Fruit fly (Drosophila melanogaster): ENCODE measurements around the gene slp1.

The slp1 gene

dm6 chr2L:3844898-3845713 lies 19.6 kb downstream of the slp1 start:
- no peak for TF ChIP-seq Sin3A (optimal IDR thresholded peaks at IDR 0.05)
- TF ChIP-seq psq (optimal IDR thresholded peaks at IDR 0.05): no peak
- no peak for TF ChIP-seq ttk (optimal IDR thresholded peaks at IDR 0.05)
- TF ChIP-seq Myc (optimal IDR thresholded peaks at IDR 0.05): no peak
- no peak for TF ChIP-seq insv (optimal IDR thresholded peaks at IDR 0.05)
- TF ChIP-seq h (optimal IDR thresholded peaks at IDR 0.05): no peak

DNA sequence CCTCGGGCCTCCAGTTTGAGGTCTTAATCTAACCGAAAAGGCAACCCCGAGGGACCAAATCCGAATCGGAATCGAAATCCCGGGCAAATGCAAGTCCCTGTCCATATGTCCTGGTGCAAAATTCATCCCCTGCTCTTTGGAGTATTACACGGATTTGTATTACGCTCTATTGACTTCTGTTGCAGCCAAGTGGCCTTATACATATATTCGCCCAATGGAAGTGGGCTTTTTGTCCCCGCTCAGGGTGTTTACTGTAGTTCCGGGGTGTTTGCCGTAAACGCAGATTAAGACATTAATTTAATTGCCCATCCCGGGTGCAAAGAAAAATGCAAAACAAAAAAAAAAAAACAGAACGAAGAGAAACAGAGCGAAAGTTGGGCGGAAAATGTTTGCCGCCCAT lies 21.0 kb downstream of the slp1 start:
- TF ChIP-seq Myc (optimal IDR thresholded peaks at IDR 0.05) (no peak), insv (optimal IDR thresholded peaks at IDR 0.05) (no peak), psq (optimal IDR thresholded peaks at IDR 0.05) (no peak), Sin3A (optimal IDR thresholded peaks at IDR 0.05) (no peak), ttk (optimal IDR thresholded peaks at IDR 0.05) (no peak), h (optimal IDR thresholded peaks at IDR 0.05) (no peak)

- TF ChIP-seq h (optimal IDR thresholded peaks at IDR 0.05) (no peak), Sin3A (optimal IDR thresholded peaks at IDR 0.05) (no peak), ttk (optimal IDR thresholded peaks at IDR 0.05) (no peak), psq (optimal IDR thresholded peaks at IDR 0.05) (no peak), Myc (optimal IDR thresholded peaks at IDR 0.05) (no peak), insv (optimal IDR thresholded peaks at IDR 0.05) (no peak)
Observed at dm6 chr2L:3847908-3848307, 22.4 kb downstream of the slp1 start.

DNA sequence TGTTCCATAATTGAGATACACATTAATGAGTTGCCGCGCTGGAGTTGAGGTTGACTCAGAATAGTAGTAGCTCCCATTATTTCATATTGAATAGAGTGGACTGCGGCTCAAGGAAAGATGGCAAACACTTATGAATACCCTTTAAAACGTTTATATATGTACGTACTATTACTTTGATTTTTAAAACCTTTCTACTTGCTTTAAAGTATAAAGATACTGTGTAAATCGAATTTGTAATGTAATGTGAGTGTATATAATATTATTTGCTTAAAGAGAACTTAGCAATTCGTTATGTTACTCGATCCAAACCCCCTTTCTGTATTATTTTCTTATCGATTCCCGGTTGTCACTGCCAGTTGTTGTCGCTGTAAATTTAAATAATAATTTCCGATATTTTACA lies 25.8 kb downstream of the slp1 start:
- TF ChIP-seq Myc (optimal IDR thresholded peaks at IDR 0.05): no peak
- TF ChIP-seq insv (optimal IDR thresholded peaks at IDR 0.05): no peak
- no peak for TF ChIP-seq h (optimal IDR thresholded peaks at IDR 0.05)
- TF ChIP-seq Sin3A (optimal IDR thresholded peaks at IDR 0.05): no peak
- TF ChIP-seq psq (optimal IDR thresholded peaks at IDR 0.05): no peak
- TF ChIP-seq ttk (optimal IDR thresholded peaks at IDR 0.05): no peak

dm6 chr2L:3852120-3852519 lies 26.6 kb downstream of the slp1 start:
- TF ChIP-seq Sin3A (optimal IDR thresholded peaks at IDR 0.05): no peak
- no peak for TF ChIP-seq h (optimal IDR thresholded peaks at IDR 0.05)
- TF ChIP-seq Myc (optimal IDR thresholded peaks at IDR 0.05): no peak

- TF ChIP-seq psq (optimal IDR thresholded peaks at IDR 0.05) (no peak), h (optimal IDR thresholded peaks at IDR 0.05) (no peak), Sin3A (optimal IDR thresholded peaks at IDR 0.05) (no peak), ttk (optimal IDR thresholded peaks at IDR 0.05) (no peak), Myc (optimal IDR thresholded peaks at IDR 0.05) (no peak), insv (optimal IDR thresholded peaks at IDR 0.05) (no peak)
Observed at dm6 chr2L:3853507-3854030, 28.1 kb downstream of the slp1 start.

- TF ChIP-seq Sin3A (optimal IDR thresholded peaks at IDR 0.05): no peak
- TF ChIP-seq h (optimal IDR thresholded peaks at IDR 0.05): no peak
- no peak for TF ChIP-seq insv (optimal IDR thresholded peaks at IDR 0.05)
- TF ChIP-seq Myc (optimal IDR thresholded peaks at IDR 0.05): no peak
- TF ChIP-seq ttk (optimal IDR thresholded peaks at IDR 0.05): no peak
- no peak for TF ChIP-seq psq (optimal IDR thresholded peaks at IDR 0.05)
Observed at dm6 chr2L:3855528-3856189, 30.2 kb downstream of the slp1 start.

DNA sequence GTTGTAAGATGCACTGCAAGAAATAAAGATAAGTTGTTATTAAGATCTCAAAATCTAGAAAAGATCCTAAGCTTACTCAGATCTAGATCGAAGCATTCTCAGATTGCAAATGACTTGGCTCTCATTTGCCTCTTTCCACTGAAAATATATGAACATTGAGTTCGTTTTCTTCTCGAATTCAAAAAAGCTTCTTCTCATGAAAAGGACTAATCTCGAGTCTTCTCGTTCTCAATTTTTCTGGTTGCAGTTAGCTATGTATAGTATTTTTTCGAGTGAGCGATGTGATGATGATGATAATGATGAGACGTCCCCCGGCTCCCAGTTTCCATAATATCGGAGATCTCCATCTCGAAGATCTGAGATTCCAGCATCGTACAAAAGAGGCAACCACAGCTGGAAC lies 30.9 kb downstream of the slp1 start:
- TF ChIP-seq insv (optimal IDR thresholded peaks at IDR 0.05) (no peak), ttk (optimal IDR thresholded peaks at IDR 0.05) (no peak), psq (optimal IDR thresholded peaks at IDR 0.05) (no peak), Sin3A (optimal IDR thresholded peaks at IDR 0.05) (no peak), h (optimal IDR thresholded peaks at IDR 0.05) (no peak), Myc (optimal IDR thresholded peaks at IDR 0.05) (no peak)

DNA sequence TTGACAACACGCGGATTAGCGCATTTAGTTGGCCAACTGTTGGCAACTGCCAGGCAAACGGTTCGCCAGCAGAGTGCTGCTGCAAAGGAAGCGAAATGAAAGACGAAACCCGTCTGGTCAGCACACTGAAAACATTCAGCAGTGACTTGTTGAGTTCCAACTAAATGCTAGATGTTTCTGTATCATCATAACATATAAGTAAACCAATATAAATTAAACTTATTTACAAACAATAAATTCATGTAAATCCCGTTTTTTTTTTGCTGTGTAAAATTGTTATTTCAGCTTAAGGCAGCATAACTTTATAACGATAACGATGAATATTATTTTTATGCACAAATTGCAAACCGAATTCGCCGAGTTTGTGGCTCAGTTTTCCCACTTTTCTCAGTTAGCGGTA lies 32.6 kb downstream of the slp1 start:
- TF ChIP-seq Myc (optimal IDR thresholded peaks at IDR 0.05): no peak
- no peak for TF ChIP-seq Sin3A (optimal IDR thresholded peaks at IDR 0.05)

DNA sequence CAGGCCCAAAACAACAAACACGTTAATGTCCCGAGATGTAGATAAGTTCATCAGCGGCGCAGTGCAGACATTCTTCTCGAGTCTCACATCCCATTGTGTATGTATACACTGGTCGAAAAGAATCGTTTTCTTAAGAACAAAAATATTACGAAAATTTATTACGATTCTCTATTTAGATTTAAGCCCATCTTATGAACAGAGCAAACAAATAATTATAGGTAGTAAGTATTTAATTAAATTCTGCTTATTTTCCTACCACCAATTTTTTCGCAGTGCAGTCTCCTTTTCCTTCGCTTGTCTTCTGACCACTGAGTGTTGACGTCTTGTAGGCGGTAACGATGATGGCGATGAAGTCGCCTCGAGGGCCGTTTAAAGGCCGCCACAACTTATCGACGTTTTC lies 35.9 kb downstream of the slp1 start:
- no peak for TF ChIP-seq insv (optimal IDR thresholded peaks at IDR 0.05)
- TF ChIP-seq ttk (optimal IDR thresholded peaks at IDR 0.05): no peak
- TF ChIP-seq h (optimal IDR thresholded peaks at IDR 0.05): no peak
- TF ChIP-seq Myc (optimal IDR thresholded peaks at IDR 0.05): no peak
- no peak for TF ChIP-seq Sin3A (optimal IDR thresholded peaks at IDR 0.05)

- TF ChIP-seq Myc (optimal IDR thresholded peaks at IDR 0.05): no peak
- TF ChIP-seq insv (optimal IDR thresholded peaks at IDR 0.05): no peak
- no peak for TF ChIP-seq psq (optimal IDR thresholded peaks at IDR 0.05)
- TF ChIP-seq ttk (optimal IDR thresholded peaks at IDR 0.05): no peak
- TF ChIP-seq Sin3A (optimal IDR thresholded peaks at IDR 0.05): no peak
- TF ChIP-seq h (optimal IDR thresholded peaks at IDR 0.05): no peak
Observed at dm6 chr2L:3862437-3863041, 37.1 kb downstream of the slp1 start, which contains the start of gene TTLL4B. TTLL4B (plus strand) TSS chr2L:3862668.

DNA sequence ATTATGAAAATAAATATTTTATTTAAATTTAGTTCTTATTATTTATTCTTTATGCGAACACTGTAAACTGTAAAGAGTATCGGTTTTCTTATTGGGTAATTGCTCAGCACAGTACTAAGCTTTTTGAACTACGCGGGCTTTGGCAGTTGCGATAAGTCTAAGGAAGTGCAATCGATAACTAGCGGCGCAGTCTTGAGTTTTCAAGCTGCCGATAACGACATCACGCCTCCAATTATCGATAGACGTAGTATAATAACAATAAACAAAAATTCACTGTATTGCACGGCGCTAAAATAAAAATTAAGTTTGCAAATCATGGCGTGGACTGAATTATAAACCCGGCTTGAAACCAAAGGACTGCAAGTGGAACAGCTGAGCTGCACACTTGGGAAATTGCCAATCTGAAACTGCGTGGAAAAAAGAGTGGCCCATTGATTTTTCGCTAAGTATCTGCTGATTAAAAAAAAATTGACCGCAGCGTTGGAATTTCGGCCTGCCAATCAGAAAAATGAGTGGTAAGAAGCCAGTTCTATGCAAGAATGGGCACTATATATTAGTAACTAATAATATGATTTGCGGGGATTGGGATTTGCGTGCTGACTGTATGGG lies 42.1 kb downstream of the slp1 start, which contains the start of gene Cep97:
Cep97 (plus strand) TSS at position 224 of the 609 bp plus-strand sequence.
- TF ChIP-seq ttk (optimal IDR thresholded peaks at IDR 0.05) (no peak), Myc (optimal IDR thresholded peaks at IDR 0.05) (no peak), psq (optimal IDR thresholded peaks at IDR 0.05) (no peak)
